Worm (Caenorhabditis elegans) whole organism, midembryonic: ENCODE results near the gene copz-1.

ENCODE experiments used
- T22C8.4 ChIP-seq: fragments of 200-800 bp; sonication (Bioruptor generic); IDR thresholded peaks from 2 replicates; pipeline ENCODE4 v1.3.6; 2022; ENCODE audit warnings: missing genetic modification characterization, missing compliant biosample characterization
- cog-1 ChIP-seq: sonication (generic microtip); optimal IDR thresholded peaks from 2 replicates; lab custom pipeline; 2016; ENCODE audit warnings: missing genetic modification characterization, missing compliant biosample characterization
- flt-1 ChIP-seq: fragments of 200-800 bp; sonication (Bioruptor generic); IDR thresholded peaks from 2 replicates; pipeline ENCODE4 v1.3.6; 2022; ENCODE audit warnings: missing genetic modification characterization, missing compliant biosample characterization
- klf-2 ChIP-seq: fragments of 200-800 bp; sonication (Bioruptor generic); conservative IDR thresholded peaks from 2 replicates; pipeline ENCODE4 v1.3.6; 2022; ENCODE audit warnings: missing genetic modification reagents, missing genetic modification characterization, missing compliant biosample characterization
- med-1 ChIP-seq: sonication (generic microtip); optimal IDR thresholded peaks from 2 replicates; lab custom pipeline; 2017; ENCODE audit warnings: missing genetic modification characterization, mild to moderate bottlenecking, missing compliant biosample characterization, antibody characterized with exemption, missing genetic modification reagents; ENCODE audit not compliant: insufficient read depth
- ref-1 ChIP-seq: fragments of 200-800 bp; sonication (Bioruptor generic); conservative IDR thresholded peaks from 2 replicates; pipeline ENCODE4 v1.3.6; 2022; ENCODE audit warnings: missing genetic modification reagents, missing genetic modification characterization, missing compliant biosample characterization
- tab-1 ChIP-seq: fragments of 200-800 bp; sonication (Bioruptor generic); IDR thresholded peaks from 2 replicates; pipeline ENCODE4 v1.3.6; 2022; ENCODE audit warnings: missing genetic modification characterization, missing compliant biosample characterization
- ztf-23 ChIP-seq: fragments of 200-800 bp; sonication (Bioruptor generic); IDR thresholded peaks from 2 replicates; pipeline ENCODE4 v1.3.6; 2022; ENCODE audit warnings: missing genetic modification reagents, missing genetic modification characterization, missing compliant biosample characterization
- ztf-29 ChIP-seq: fragments of 200-800 bp; sonication (Bioruptor generic); IDR thresholded peaks from 2 replicates; pipeline ENCODE4 v1.3.6; 2022; ENCODE audit warnings: missing genetic modification reagents, missing genetic modification characterization, missing compliant biosample characterization

DNA sequence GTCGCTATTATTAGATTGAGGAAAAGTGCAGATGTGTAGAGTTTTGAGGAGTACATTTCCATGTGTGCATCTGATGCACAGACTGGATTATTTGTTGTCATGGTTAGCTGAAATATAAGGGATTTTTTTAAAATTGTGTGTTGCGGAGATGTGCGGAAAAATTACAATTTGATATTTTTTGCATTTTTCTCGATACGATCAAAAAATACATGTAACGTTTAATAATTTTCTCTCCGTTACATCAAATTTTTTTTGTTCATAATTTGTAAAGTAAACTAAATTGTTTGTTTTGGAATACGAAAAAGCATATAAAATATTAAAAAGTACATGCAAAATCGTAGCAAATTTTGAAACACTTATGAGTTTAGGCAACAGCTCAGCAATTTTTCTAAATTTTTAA lies 37.5 kb downstream of the copz-1 start, which contains the start of gene sra-11:
- no peak for TF ChIP-seq ztf-29 (GFP tag; lab: Robert Waterston, UW)
- no peak for TF ChIP-seq ref-1 (GFP tag; lab: Robert Waterston, UW)
- TF ChIP-seq med-1 = no peak
- no peak for TF ChIP-seq ztf-23
- no peak for TF ChIP-seq T22C8.4 (GFP tag; lab: Robert Waterston, UW)
- TF ChIP-seq tab-1 (GFP tag; lab: Robert Waterston, UW) = no peak
- no peak for TF ChIP-seq flt-1 (GFP tag; lab: Robert Waterston, UW)
- no peak for TF ChIP-seq cog-1 (tag; lab: Kevin White, UChicago)
- TF ChIP-seq klf-2 (GFP tag; lab: Robert Waterston, UW) = no peak
